In genomic region chrIV:14838095-14838494, ce11 we compare ENCODE assay signal across 1 worm cellular context.
TF ChIP-seq lines count a peak whose summit lies in the region.

No protein-coding gene starts in this region.

TF ChIP-seq in whole organism, L1 larva, 84 proteins besides CTCF, POLR2A, EP300 and RAD21 (continued from another document):
- TF ChIP-seq ceh-63 (GFP tag; optimal IDR thresholded peaks at IDR 0.05; lab: Kevin White, UChicago) (no peak), rnt-1 (tag; optimal IDR thresholded peaks at IDR 0.05; lab: Kevin White, UChicago) (peak; percentile 82), nhr-85 (tag; lab: Kevin White, UChicago) (peak; percentile 97), sup-37 (GFP tag; optimal IDR thresholded peaks at IDR 0.05; lab: Kevin White, UChicago) (peak; percentile 27), nhr-11 (tag; optimal IDR thresholded peaks at IDR 0.05; lab: Kevin White, UChicago) (no peak), elt-2 (tag; optimal IDR thresholded peaks at IDR 0.05; lab: Kevin White, UChicago) (peak; percentile 40), lin-35 (GFP tag; optimal IDR thresholded peaks at IDR 0.05; lab: Kevin White, UChicago) (peak; percentile 54 to 83), C16A3.4 (tag; optimal IDR thresholded peaks at IDR 0.05; lab: Kevin White, UChicago) (peak; percentile 75), pag-3 (tag; optimal IDR thresholded peaks at IDR 0.05; lab: Kevin White, UChicago; ENCODE audit: borderline replicate concordance, insufficient read depth) (peak; percentile 54), aha-1 (tag; optimal IDR thresholded peaks at IDR 0.05; lab: Kevin White, UChicago) (no peak), unc-86 (tag; optimal IDR thresholded peaks at IDR 0.05; lab: Kevin White, UChicago) (peak; percentile 58), swsn-7 (tag; optimal IDR thresholded peaks at IDR 0.05; lab: Kevin White, UChicago) (peak; percentile 92), dsc-1 (tag; optimal IDR thresholded peaks at IDR 0.05; lab: Kevin White, UChicago) (peak; percentile 93), mep-1 (tag; optimal IDR thresholded peaks at IDR 0.05; lab: Kevin White, UChicago) (peak; percentile 85), efl-1 (optimal IDR thresholded peaks at IDR 0.05; lab: Kevin White, UChicago) (peak; percentile 73 to 78), efl-1 (GFP tag; optimal IDR thresholded peaks at IDR 0.05 in 1 of 2; lab: Kevin White, UChicago) (peak; percentile 39 to 93), nhr-84 (tag; optimal IDR thresholded peaks at IDR 0.05; lab: Kevin White, UChicago) (no peak), skn-1 (tag; optimal IDR thresholded peaks at IDR 0.05; lab: Kevin White, UChicago) (peak; percentile 43), mdl-1 (tag; optimal IDR thresholded peaks at IDR 0.05; lab: Kevin White, UChicago) (peak in 1 of 2 experiments; percentile 40), nhr-76 (tag; optimal IDR thresholded peaks at IDR 0.05; lab: Kevin White, UChicago) (peak; percentile 59), pqm-1 (tag; optimal IDR thresholded peaks at IDR 0.05; lab: Kevin White, UChicago) (no peak), pax-3 (tag; optimal IDR thresholded peaks at IDR 0.05; lab: Kevin White, UChicago) (no peak), nhr-12 (tag; optimal IDR thresholded peaks at IDR 0.05; lab: Kevin White, UChicago) (no peak)
